Fruit fly (Drosophila melanogaster): ENCODE data around the gene Trpml.

dm6 chr3L:19704869-19705268 is 13.3 kb downstream of the Trpml start:
- TF ChIP-seq pad (GFP tag; optimal IDR thresholded peaks at IDR 0.05) (no peak), CG7101 (tag; optimal IDR thresholded peaks at IDR 0.05) (no peak), CG7045 (GFP tag; optimal IDR thresholded peaks at IDR 0.05) (no peak), ovo (GFP tag; optimal IDR thresholded peaks at IDR 0.05) (no peak), toe (GFP tag; optimal IDR thresholded peaks at IDR 0.05) (no peak), cic (GFP tag; optimal IDR thresholded peaks at IDR 0.05) (no peak), CG12768 (GFP tag; optimal IDR thresholded peaks at IDR 0.05) (no peak), CG11617 (GFP tag; optimal IDR thresholded peaks at IDR 0.05) (no peak), tj (GFP tag; optimal IDR thresholded peaks at IDR 0.05) (no peak), cnc (optimal IDR thresholded peaks at IDR 0.05) (no peak)
